Fruit fly (Drosophila melanogaster): ENCODE data around the gene Prp4k.

Gene Prp4k

dm6 chr3L:174501-174900 is 36.8 kb downstream of the Prp4k start (continued):
- TF ChIP-seq zfh1 (GFP tag; IDR thresholded peaks at IDR 0.05), result no peak
- TF ChIP-seq ATbp (GFP tag; optimal IDR thresholded peaks at IDR 0.05), result no peak
- no peak for TF ChIP-seq CG6689 (GFP tag; IDR thresholded peaks at IDR 0.05)
- no peak for TF ChIP-seq Lpt (GFP tag; optimal IDR thresholded peaks at IDR 0.05)
- no peak for TF ChIP-seq lola (GFP tag; optimal IDR thresholded peaks at IDR 0.05)
- TF ChIP-seq insv (GFP tag; optimal IDR thresholded peaks at IDR 0.05), result no peak
- TF ChIP-seq CG17361 (GFP tag; IDR thresholded peaks at IDR 0.05), result no peak
- no peak for TF ChIP-seq CTCF (GFP tag; optimal IDR thresholded peaks at IDR 0.05)
- no peak for TF ChIP-seq peb (GFP tag; IDR thresholded peaks at IDR 0.05)
- no peak for TF ChIP-seq Rx (GFP tag; IDR thresholded peaks at IDR 0.05)
- no peak for TF ChIP-seq zfh2 (GFP tag; optimal IDR thresholded peaks at IDR 0.05)
- no peak for TF ChIP-seq CG17802 (tag; optimal IDR thresholded peaks at IDR 0.05)
- TF ChIP-seq CG4854 (GFP tag; optimal IDR thresholded peaks at IDR 0.05), result no peak
- no peak for TF ChIP-seq CG10462 (GFP tag; optimal IDR thresholded peaks at IDR 0.05)
- TF ChIP-seq HLH3B (GFP tag; IDR thresholded peaks at IDR 0.05), result no peak
- peak; percentile 70 for TF ChIP-seq sens (GFP tag)
- no peak for TF ChIP-seq Dip3 (GFP tag; optimal IDR thresholded peaks at IDR 0.05)
- no peak for TF ChIP-seq BtbVII (GFP tag; optimal IDR thresholded peaks at IDR 0.05)
- TF ChIP-seq CG34422 (GFP tag; IDR thresholded peaks at IDR 0.05), result no peak
- TF ChIP-seq chif (GFP tag; optimal IDR thresholded peaks at IDR 0.05), result no peak
- TF ChIP-seq CG18476 (GFP tag; optimal IDR thresholded peaks at IDR 0.05), result no peak
- TF ChIP-seq CG5180 (GFP tag; optimal IDR thresholded peaks at IDR 0.05), result no peak
- TF ChIP-seq Aef1 (GFP tag; IDR thresholded peaks at IDR 0.05), result no peak
- no peak for TF ChIP-seq CG2889 (GFP tag; IDR thresholded peaks at IDR 0.05)
- no peak for TF ChIP-seq kay (GFP tag; optimal IDR thresholded peaks at IDR 0.05)
- TF ChIP-seq CG7556 (GFP tag; optimal IDR thresholded peaks at IDR 0.05), result no peak
- no peak for TF ChIP-seq bsh (GFP tag; optimal IDR thresholded peaks at IDR 0.05)
- no peak for TF ChIP-seq chm (GFP tag; IDR thresholded peaks at IDR 0.05)
- no peak for TF ChIP-seq Chrac-16 (GFP tag; optimal IDR thresholded peaks at IDR 0.05)
- TF ChIP-seq CG16779 (GFP tag; IDR thresholded peaks at IDR 0.05), result no peak
- TF ChIP-seq slou (GFP tag; optimal IDR thresholded peaks at IDR 0.05), result no peak
- TF ChIP-seq CG3847 (GFP tag; IDR thresholded peaks at IDR 0.05), result no peak
- TF ChIP-seq CG6654 (GFP tag; optimal IDR thresholded peaks at IDR 0.05), result no peak
- TF ChIP-seq stwl (tag; optimal IDR thresholded peaks at IDR 0.05), result peak; percentile 71
- TF ChIP-seq Usf (GFP tag; optimal IDR thresholded peaks at IDR 0.05), result no peak
- TF ChIP-seq otp (GFP tag; IDR thresholded peaks at IDR 0.05), result no peak
- TF ChIP-seq CG12104 (GFP tag; optimal IDR thresholded peaks at IDR 0.05), result no peak
- TF ChIP-seq run (tag; optimal IDR thresholded peaks at IDR 0.05), result no peak
- TF ChIP-seq ab (GFP tag; optimal IDR thresholded peaks at IDR 0.05), result no peak
- no peak for TF ChIP-seq gce (GFP tag; IDR thresholded peaks at IDR 0.05)
- no peak for TF ChIP-seq schlank (tag; optimal IDR thresholded peaks at IDR 0.05)
- no peak for TF ChIP-seq ftz-f1 (GFP tag; optimal IDR thresholded peaks at IDR 0.05)
- no peak for TF ChIP-seq ranshi (GFP tag; IDR thresholded peaks at IDR 0.05)
- TF ChIP-seq Deaf1 (tag; optimal IDR thresholded peaks at IDR 0.05), result no peak
- TF ChIP-seq CG9932 (GFP tag; IDR thresholded peaks at IDR 0.05), result no peak
- TF ChIP-seq lab (GFP tag; optimal IDR thresholded peaks at IDR 0.05), result no peak
- TF ChIP-seq ato (GFP tag; IDR thresholded peaks at IDR 0.05; ENCODE audit: partially characterized antibody), result peak; percentile 81
- no peak for TF ChIP-seq Atf-2 (GFP tag; optimal IDR thresholded peaks at IDR 0.05)
- no peak for TF ChIP-seq ara (GFP tag; IDR thresholded peaks at IDR 0.05)
- no peak for TF ChIP-seq pita (GFP tag; optimal IDR thresholded peaks at IDR 0.05)
- no peak for TF ChIP-seq CG4424 (GFP tag; optimal IDR thresholded peaks at IDR 0.05)
- TF ChIP-seq CG1024 (GFP tag; IDR thresholded peaks at IDR 0.05), result no peak
- TF ChIP-seq emc (GFP tag; optimal IDR thresholded peaks at IDR 0.05), result no peak
- no peak for TF ChIP-seq CrebB (tag; optimal IDR thresholded peaks at IDR 0.05)

All from whole organism, embryonic.